Fruit fly (Drosophila melanogaster): Measurements from ENCODE around the gene Fum3.

Fum3 gene

DNA sequence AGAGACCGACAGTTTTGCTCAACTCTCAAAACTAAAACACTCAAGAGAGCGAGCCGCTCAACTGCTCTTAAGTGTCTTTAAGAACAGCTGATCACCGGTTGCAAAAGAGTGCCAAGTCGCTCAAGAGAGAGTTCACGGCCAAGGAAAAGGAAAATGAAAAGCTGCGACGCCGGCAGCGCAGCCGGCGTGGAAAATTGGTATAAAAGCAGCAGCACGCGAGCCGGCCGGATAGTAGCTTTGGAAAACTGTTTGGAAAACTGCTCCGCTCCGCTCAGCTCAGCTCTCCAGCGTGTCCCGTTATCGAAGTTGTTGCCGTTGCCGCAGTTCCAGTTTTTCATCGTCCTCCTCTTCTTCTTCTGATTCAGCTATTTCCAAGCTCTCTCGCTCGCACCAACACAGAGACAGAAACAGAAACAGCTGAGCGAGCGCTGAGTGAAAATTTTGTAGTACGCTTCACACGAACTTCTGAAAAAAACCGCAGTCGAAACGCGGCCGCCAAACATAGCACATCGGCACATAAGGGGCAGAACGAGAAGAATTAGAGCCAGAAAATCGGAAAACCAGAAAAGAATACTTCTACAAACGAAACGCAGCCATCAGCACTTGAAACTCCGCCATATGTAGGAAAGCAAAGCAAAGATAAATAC is 21.8 kb upstream of the Fum3 start, which contains the start of gene chrb (continued):
- TF ChIP-seq ara (GFP tag; IDR thresholded peaks at IDR 0.05) (peak; percentile 63; the same call in 1 of the 2 replicates), tll (GFP tag; optimal IDR thresholded peaks at IDR 0.05) (no peak), her (GFP tag; optimal IDR thresholded peaks at IDR 0.05) (peak; percentile 81), NFAT (GFP tag; IDR thresholded peaks at IDR 0.05) (0 out of 2 replicates have a peak, but pooled peaks have one; percentile 26), MESR4 (GFP tag; optimal IDR thresholded peaks at IDR 0.05) (peak; percentile 2), Gsc (GFP tag; IDR thresholded peaks at IDR 0.05) (no peak), Camta (GFP tag; optimal IDR thresholded peaks at IDR 0.05) (peak; percentile 52), CG7963 (GFP tag; IDR thresholded peaks at IDR 0.05; ENCODE audit: partially characterized antibody) (0 out of 3 replicates have a peak, but pooled peaks have one; percentile 38), CG3281 (GFP tag; optimal IDR thresholded peaks at IDR 0.05) (peak; percentile 64), CG2678 (tag; optimal IDR thresholded peaks at IDR 0.05) (peak; percentile 47), rib (GFP tag; IDR thresholded peaks at IDR 0.05) (no peak; the same call in 1 of the 2 replicates), Side (GFP tag; optimal IDR thresholded peaks at IDR 0.05) (peak; percentile 36), CG6689 (GFP tag; IDR thresholded peaks at IDR 0.05) (no peak), CG1832 (GFP tag; optimal IDR thresholded peaks at IDR 0.05) (peak; percentile 66), ap (GFP tag; IDR thresholded peaks at IDR 0.05) (no peak), CG16779 (GFP tag; IDR thresholded peaks at IDR 0.05) (peak; percentile 74; the same call in 1 of the 2 replicates), row (GFP tag; IDR thresholded peaks at IDR 0.05) (peak; percentile 15; the same call in 1 of the 3 replicates), CG3065 (GFP tag; optimal IDR thresholded peaks at IDR 0.05) (no peak), CG31365 (tag; optimal IDR thresholded peaks at IDR 0.05) (peak; percentile 2), CG30020 (tag; optimal IDR thresholded peaks at IDR 0.05) (no peak), Oaz (GFP tag; IDR thresholded peaks at IDR 0.05) (no peak), CG31441 (GFP tag; IDR thresholded peaks at IDR 0.05) (peak; percentile 21; the same call in 1 of the 2 replicates), slp2 (GFP tag; optimal IDR thresholded peaks at IDR 0.05) (peak; percentile 40), CG17612 (GFP tag; IDR thresholded peaks at IDR 0.05) (no peak), eve (GFP tag; optimal IDR thresholded peaks at IDR 0.05) (no peak), pan (optimal IDR thresholded peaks at IDR 0.05) (no peak), pan (GFP tag; optimal IDR thresholded peaks at IDR 0.05 in 1 of 2, IDR thresholded peaks at IDR 0.05 in 1 of 2) (no peak), hth (optimal IDR thresholded peaks at IDR 0.05) (no peak), CG15269 (tag; optimal IDR thresholded peaks at IDR 0.05) (peak; percentile 62), B-H2 (GFP tag; optimal IDR thresholded peaks at IDR 0.05) (no peak), zen (tag; optimal IDR thresholded peaks at IDR 0.05) (no peak), tin (GFP tag; optimal IDR thresholded peaks at IDR 0.05) (peak; percentile 17), CkIIα-i1 (GFP tag; IDR thresholded peaks at IDR 0.05) (no peak), CG12071 (GFP tag; optimal IDR thresholded peaks at IDR 0.05) (peak; percentile 65), org-1 (GFP tag; optimal IDR thresholded peaks at IDR 0.05) (no peak), slou (GFP tag; optimal IDR thresholded peaks at IDR 0.05) (no peak), crol (GFP tag; IDR thresholded peaks at IDR 0.05) (peak; percentile 51; the same call in 1 of the 2 replicates), unc-4 (GFP tag; IDR thresholded peaks at IDR 0.05; ENCODE audit: partially characterized antibody) (peak; percentile 51), grau (tag; optimal IDR thresholded peaks at IDR 0.05) (peak; percentile 50), Opbp (GFP tag; IDR thresholded peaks at IDR 0.05; ENCODE audit: partially characterized antibody) (peak; percentile 77; the same call in 2 of the 3 replicates), CG14667 (GFP tag; IDR thresholded peaks at IDR 0.05) (no peak), CG6813 (GFP tag; optimal IDR thresholded peaks at IDR 0.05) (peak; percentile 64), Poxn (GFP tag; IDR thresholded peaks at IDR 0.05) (no peak), CG17186 (GFP tag; optimal IDR thresholded peaks at IDR 0.05) (no peak), CG34224 (GFP tag; IDR thresholded peaks at IDR 0.05; ENCODE audit: partially characterized antibody) (peak; percentile 77), mld (GFP tag; IDR thresholded peaks at IDR 0.05; ENCODE audit: partially characterized antibody) (peak; percentile 72; the same call in 1 of the 3 replicates), CG11695 (GFP tag; IDR thresholded peaks at IDR 0.05) (peak; percentile 41; the same call in 1 of the 3 replicates), bab2 (GFP tag; optimal IDR thresholded peaks at IDR 0.05) (peak; percentile 17), abd-A (tag; optimal IDR thresholded peaks at IDR 0.05) (peak; percentile 86), Hsf (GFP tag; optimal IDR thresholded peaks at IDR 0.05) (peak; percentile 14)

Data from whole organism, embryonic.